Worm (Caenorhabditis elegans) whole organism, early embryonic: Measurements from ENCODE around the gene irg-8.

Source experiments
- B0310.2 ChIP-seq: sonication (generic microtip); optimal IDR thresholded peaks from 2 replicates; lab custom pipeline; 2016; ENCODE audit warnings: mild to moderate bottlenecking, missing genetic modification characterization, missing compliant biosample characterization
- F13C5.2 ChIP-seq: sonication (generic microtip); optimal IDR thresholded peaks from 2 replicates; lab custom pipeline; 2017; ENCODE audit warnings: mild to moderate bottlenecking, missing genetic modification characterization, inconsistent platforms, missing compliant biosample characterization
- aly-1 ChIP-seq: sonication (generic microtip); optimal IDR thresholded peaks from 2 replicates; lab custom pipeline; 2016; ENCODE audit warnings: missing genetic modification characterization, missing compliant biosample characterization
- ama-1 ChIP-seq: fragments of 150-350 bp; optimal IDR thresholded peaks from 2 replicates; lab custom pipeline; 2014
- ceh-13 ChIP-seq: fragments of 200-800 bp; sonication (Bioruptor generic); optimal IDR thresholded peaks from 2 replicates; lab custom pipeline; 2018; ENCODE audit warnings: mild to moderate bottlenecking, missing genetic modification characterization, missing compliant biosample characterization
- ceh-36 ChIP-seq: sonication (generic microtip); optimal IDR thresholded peaks from 2 replicates; lab custom pipeline; 2016; ENCODE audit warnings: missing genetic modification characterization, inconsistent platforms, missing compliant biosample characterization
- ets-7 ChIP-seq: sonication (generic microtip); optimal IDR thresholded peaks from 2 replicates; lab custom pipeline; 2016; ENCODE audit warnings: missing genotype, missing genetic modification characterization, missing compliant biosample characterization
- flt-1 ChIP-seq: fragments of 200-800 bp; sonication (Bioruptor generic); IDR thresholded peaks from 2 replicates; pipeline ENCODE4 v1.3.6; 2022; ENCODE audit warnings: missing genetic modification characterization, missing compliant biosample characterization
- hmbx-1 ChIP-seq: sonication (generic microtip); optimal IDR thresholded peaks from 2 replicates; lab custom pipeline; 2016; ENCODE audit warnings: mild to moderate bottlenecking, missing genetic modification characterization, missing compliant biosample characterization
- hmg-4 ChIP-seq: fragments of 200-800 bp; sonication (Bioruptor generic); optimal IDR thresholded peaks from 2 replicates; lab custom pipeline; 2018; ENCODE audit warnings: mild to moderate bottlenecking, missing genetic modification characterization, missing compliant biosample characterization
- hnd-1 ChIP-seq: sonication (generic microtip); optimal IDR thresholded peaks from 2 replicates; lab custom pipeline; 2016; ENCODE audit warnings: missing genetic modification characterization, missing compliant biosample characterization
- pes-1 ChIP-seq: fragments of 200-800 bp; sonication (Bioruptor generic); IDR thresholded peaks from 2 replicates; pipeline ENCODE4 v1.3.6; 2022; ENCODE audit warnings: missing genetic modification reagents, missing genetic modification characterization, missing compliant biosample characterization
- scrt-1 ChIP-seq: fragments of 200-800 bp; sonication (Bioruptor generic); IDR thresholded peaks from 2 replicates; pipeline ENCODE4 v1.3.6; 2022; ENCODE audit warnings: missing genetic modification characterization, missing compliant biosample characterization
- sea-1 ChIP-seq: fragments of 200-800 bp; sonication (Bioruptor generic); conservative IDR thresholded peaks from 2 replicates; pipeline ENCODE4 v1.3.6; 2022; ENCODE audit warnings: missing genetic modification characterization, missing compliant biosample characterization
- tbx-11 ChIP-seq: fragments of 200-800 bp; sonication (Bioruptor generic); IDR thresholded peaks from 2 replicates; pipeline ENCODE4 v1.3.6; 2022; ENCODE audit warnings: missing genetic modification characterization, missing compliant biosample characterization
- tbx-37 ChIP-seq: fragments of 200-800 bp; sonication (Bioruptor generic); conservative IDR thresholded peaks from 2 replicates; pipeline ENCODE4 v1.3.6; 2022; ENCODE audit warnings: missing genetic modification reagents, missing genetic modification characterization, missing compliant biosample characterization
- tra-4 ChIP-seq: sonication (generic microtip); optimal IDR thresholded peaks from 2 replicates; lab custom pipeline; 2017; ENCODE audit warnings: missing genetic modification characterization, missing compliant biosample characterization

The irg-8 gene

ce11 chrV:381227-381950, 36.1 kb downstream of the irg-8 start, which contains the start of gene ZK6.8:
Gene ZK6.8, plus strand, starts transcription at chrV:381908.
- no peak for TF ChIP-seq sea-1 (GFP tag; lab: Robert Waterston, UW)
- TF ChIP-seq ceh-13 (GFP tag; lab: Kevin White, UChicago) = no peak
- no peak for TF ChIP-seq tbx-37 (GFP tag; lab: Robert Waterston, UW)
- TF ChIP-seq ceh-36 (tag; lab: Kevin White, UChicago) = no peak
- TF ChIP-seq hmbx-1 = no peak
- no peak for TF ChIP-seq flt-1 (GFP tag; lab: Robert Waterston, UW)
- TF ChIP-seq ets-7 (tag; lab: Kevin White, UChicago) = no peak
- no peak for TF ChIP-seq tbx-11 (GFP tag; lab: Robert Waterston, UW)
- no peak for TF ChIP-seq hmg-4 (GFP tag; lab: Kevin White, UChicago)
- no peak for TF ChIP-seq pes-1
- TF ChIP-seq aly-1 (tag; lab: Kevin White, UChicago) = no peak
- TF ChIP-seq hnd-1 (tag; lab: Kevin White, UChicago) = no peak
- TF ChIP-seq scrt-1 (GFP tag; lab: Robert Waterston, UW) = no peak
- no peak for TF ChIP-seq B0310.2
- no peak for TF ChIP-seq tra-4
- no peak for TF ChIP-seq F13C5.2 (tag; lab: Kevin White, UChicago)
- no peak for TF ChIP-seq ama-1 (lab: Kevin White, UChicago)

- TF ChIP-seq hmbx-1 (no peak), tra-4 (no peak), tbx-11 (GFP tag; lab: Robert Waterston, UW) (no peak), aly-1 (tag; lab: Kevin White, UChicago) (no peak), pes-1 (no peak)
Observed at ce11 chrV:380186-380585, 37.3 kb downstream of the irg-8 start, which contains the start of gene mltn-8. Gene mltn-8, minus strand, starts transcription at chrV:380286.

- TF ChIP-seq tra-4 (no peak), ceh-13 (GFP tag; lab: Kevin White, UChicago) (no peak), aly-1 (tag; lab: Kevin White, UChicago) (no peak), hmg-4 (GFP tag; lab: Kevin White, UChicago) (no peak), hmbx-1 (no peak), flt-1 (GFP tag; lab: Robert Waterston, UW) (no peak), hnd-1 (tag; lab: Kevin White, UChicago) (no peak), F13C5.2 (tag; lab: Kevin White, UChicago) (no peak), ets-7 (tag; lab: Kevin White, UChicago) (no peak), tbx-11 (GFP tag; lab: Robert Waterston, UW) (no peak), ceh-36 (tag; lab: Kevin White, UChicago) (no peak), tbx-37 (GFP tag; lab: Robert Waterston, UW) (no peak), ama-1 (lab: Kevin White, UChicago) (no peak), pes-1 (no peak), scrt-1 (GFP tag; lab: Robert Waterston, UW) (no peak), sea-1 (GFP tag; lab: Robert Waterston, UW) (no peak), B0310.2 (no peak)
Observed at ce11 chrV:378231-378630, 39.3 kb downstream of the irg-8 start.

- TF ChIP-seq B0310.2 (no peak), hmg-4 (GFP tag; lab: Kevin White, UChicago) (no peak), hnd-1 (tag; lab: Kevin White, UChicago) (no peak), ceh-13 (GFP tag; lab: Kevin White, UChicago) (no peak), tbx-37 (GFP tag; lab: Robert Waterston, UW) (no peak), flt-1 (GFP tag; lab: Robert Waterston, UW) (no peak), ets-7 (tag; lab: Kevin White, UChicago) (no peak), pes-1 (no peak), scrt-1 (GFP tag; lab: Robert Waterston, UW) (no peak)
Observed at ce11 chrV:376790-377189, 40.7 kb downstream of the irg-8 start.

- no peak for TF ChIP-seq hmg-4 (GFP tag; lab: Kevin White, UChicago)
- TF ChIP-seq ceh-36 (tag; lab: Kevin White, UChicago) = peak; percentile 67
Observed at ce11 chrV:373192-373591, 44.3 kb downstream of the irg-8 start.

ce11 chrV:370033-370432, 47.5 kb downstream of the irg-8 start, which contains the start of gene mltn-7:
Gene mltn-7, plus strand, starts transcription at chrV:370333.
- TF ChIP-seq ceh-36 (tag; lab: Kevin White, UChicago) = no peak
- TF ChIP-seq scrt-1 (GFP tag; lab: Robert Waterston, UW) = no peak
- no peak for TF ChIP-seq ceh-13 (GFP tag; lab: Kevin White, UChicago)
- TF ChIP-seq hmg-4 (GFP tag; lab: Kevin White, UChicago) = no peak
- TF ChIP-seq flt-1 (GFP tag; lab: Robert Waterston, UW) = no peak
- no peak for TF ChIP-seq pes-1
- no peak for TF ChIP-seq sea-1 (GFP tag; lab: Robert Waterston, UW)
- no peak for TF ChIP-seq ama-1 (lab: Kevin White, UChicago)
